1 fruit fly cellular context compared by ENCODE assay signal in the genomic region with DNA sequence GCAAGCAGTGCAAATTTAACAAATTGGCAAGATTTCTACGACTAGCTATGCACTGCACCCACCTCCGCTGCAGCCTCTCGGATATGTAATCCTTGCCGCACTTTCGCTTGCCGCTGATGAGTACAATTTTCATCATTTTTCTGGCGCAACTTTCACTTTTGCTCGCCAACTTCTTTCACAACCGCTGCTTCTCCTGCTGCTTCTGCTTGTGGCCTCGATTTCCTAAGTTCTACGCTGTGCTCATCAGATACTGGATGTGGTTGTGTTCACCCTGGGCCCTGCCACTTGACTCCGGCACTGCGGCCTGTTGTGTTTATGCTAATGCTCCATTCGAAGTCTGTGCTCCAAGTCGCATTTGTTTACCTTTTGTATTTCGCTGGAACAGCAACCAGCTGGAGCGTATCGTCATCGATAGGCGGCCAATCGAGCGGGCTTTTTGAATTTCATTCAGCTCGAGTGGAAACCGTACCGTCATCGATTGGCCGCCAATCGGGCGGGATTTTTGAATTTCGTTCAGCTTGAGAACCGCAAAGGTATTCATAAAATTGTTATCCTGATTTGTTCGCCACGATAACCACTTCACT.
TF ChIP-seq lines count a peak whose summit lies in the region.

A gene (minus strand): TSS at position 357 of the 584 bp plus-strand sequence.

TF ChIP-seq in whole organism, embryonic, 481 proteins besides CTCF, POLR2A, EP300 and RAD21 (continued from another document):
- TF ChIP-seq CG15479 (GFP tag; optimal IDR thresholded peaks at IDR 0.05; lab: Kevin White, UChicago) (no peak), Blimp-1 (GFP tag; optimal IDR thresholded peaks at IDR 0.05; lab: Kevin White, UChicago) (peak; percentile 98), gcm2 (GFP tag; optimal IDR thresholded peaks at IDR 0.05; lab: Kevin White, UChicago) (no peak), Fer3 (tag; optimal IDR thresholded peaks at IDR 0.05; lab: Kevin White, UChicago) (no peak), D19A (tag; optimal IDR thresholded peaks at IDR 0.05; lab: Kevin White, UChicago) (no peak), CG11456 (GFP tag; IDR thresholded peaks at IDR 0.05; lab: Robert Waterston, UW) (no peak), Mes4 (GFP tag; optimal IDR thresholded peaks at IDR 0.05; lab: Kevin White, UChicago) (no peak), CG12071 (GFP tag; optimal IDR thresholded peaks at IDR 0.05; lab: Kevin White, UChicago) (no peak), org-1 (GFP tag; optimal IDR thresholded peaks at IDR 0.05; lab: Kevin White, UChicago) (no peak), CG33213 (GFP tag; optimal IDR thresholded peaks at IDR 0.05; lab: Kevin White, UChicago) (no peak), tin (GFP tag; optimal IDR thresholded peaks at IDR 0.05; lab: Kevin White, UChicago) (no peak), wdn (GFP tag; IDR thresholded peaks at IDR 0.05; lab: Robert Waterston, UW) (no peak), CG2120 (GFP tag; optimal IDR thresholded peaks at IDR 0.05; lab: Kevin White, UChicago) (no peak), D19B (GFP tag; optimal IDR thresholded peaks at IDR 0.05; lab: Kevin White, UChicago) (no peak), CG2199 (GFP tag; IDR thresholded peaks at IDR 0.05; lab: Robert Waterston, UW) (no peak), CG12942 (GFP tag; optimal IDR thresholded peaks at IDR 0.05; lab: Kevin White, UChicago) (no peak), CG10979 (tag; optimal IDR thresholded peaks at IDR 0.05; lab: Kevin White, UChicago) (no peak), croc (GFP tag; conservative IDR thresholded peaks at IDR 0.05; lab: Robert Waterston, UW) (no peak), Six4 (GFP tag; optimal IDR thresholded peaks at IDR 0.05; lab: Kevin White, UChicago) (no peak), CG7357 (GFP tag; IDR thresholded peaks at IDR 0.05; lab: Robert Waterston, UW) (no peak), Hr51 (GFP tag; optimal IDR thresholded peaks at IDR 0.05; lab: Kevin White, UChicago) (no peak), CG7786 (GFP tag; optimal IDR thresholded peaks at IDR 0.05; lab: Kevin White, UChicago) (no peak), Gsc (GFP tag; IDR thresholded peaks at IDR 0.05; lab: Robert Waterston, UW) (no peak), CG10321 (GFP tag; IDR thresholded peaks at IDR 0.05; lab: Robert Waterston, UW) (no peak), bbx (GFP tag; IDR thresholded peaks at IDR 0.05; lab: Robert Waterston, UW; ENCODE audit: partially characterized antibody) (peak; percentile 94), gcm (GFP tag; optimal IDR thresholded peaks at IDR 0.05; lab: Kevin White, UChicago) (no peak), vnd (GFP tag; IDR thresholded peaks at IDR 0.05; lab: Robert Waterston, UW; ENCODE audit: partially characterized antibody) (peak; percentile 91), caup (GFP tag; optimal IDR thresholded peaks at IDR 0.05; lab: Kevin White, UChicago; ENCODE audit: severe bottlenecking) (no peak), Elba2 (GFP tag; optimal IDR thresholded peaks at IDR 0.05; lab: Kevin White, UChicago) (no peak), pb (GFP tag; optimal IDR thresholded peaks at IDR 0.05; lab: Kevin White, UChicago) (no peak), peb (GFP tag; IDR thresholded peaks at IDR 0.05; lab: Robert Waterston, UW) (no peak), CG11696 (GFP tag; IDR thresholded peaks at IDR 0.05; lab: Robert Waterston, UW) (no peak), knrl (GFP tag; IDR thresholded peaks at IDR 0.05; lab: Robert Waterston, UW; ENCODE audit: partially characterized antibody) (peak; percentile 46; the same call in 2 of the 3 replicates), crc (GFP tag; optimal IDR thresholded peaks at IDR 0.05; lab: Kevin White, UChicago) (no peak), ac (GFP tag; optimal IDR thresholded peaks at IDR 0.05; lab: Kevin White, UChicago) (no peak), Scr (GFP tag; IDR thresholded peaks at IDR 0.05; lab: Robert Waterston, UW; ENCODE audit: partially characterized antibody) (peak; percentile 79), Atf6 (GFP tag; IDR thresholded peaks at IDR 0.05; lab: Robert Waterston, UW) (no peak), CG34376 (GFP tag; optimal IDR thresholded peaks at IDR 0.05; lab: Kevin White, UChicago) (no peak), YL-1 (GFP tag; optimal IDR thresholded peaks at IDR 0.05; lab: Kevin White, UChicago) (peak; percentile 26), HLH4C (GFP tag; IDR thresholded peaks at IDR 0.05; lab: Robert Waterston, UW; ENCODE audit: partially characterized antibody) (peak; percentile 97), Dbx (GFP tag; IDR thresholded peaks at IDR 0.05; lab: Robert Waterston, UW) (no peak), CG6813 (GFP tag; optimal IDR thresholded peaks at IDR 0.05; lab: Kevin White, UChicago) (no peak), CG14860 (GFP tag; IDR thresholded peaks at IDR 0.05; lab: Robert Waterston, UW; ENCODE audit: partially characterized antibody) (peak; percentile 92), phol (tag; optimal IDR thresholded peaks at IDR 0.05; lab: Kevin White, UChicago) (no peak), sens-2 (GFP tag; IDR thresholded peaks at IDR 0.05; lab: Robert Waterston, UW) (no peak), eve (GFP tag; optimal IDR thresholded peaks at IDR 0.05; lab: Kevin White, UChicago) (no peak), pita (GFP tag; optimal IDR thresholded peaks at IDR 0.05; lab: Kevin White, UChicago) (no peak), CG14965 (GFP tag; optimal IDR thresholded peaks at IDR 0.05; lab: Kevin White, UChicago; ENCODE audit: borderline replicate concordance) (no peak), Hr39 (optimal IDR thresholded peaks at IDR 0.05; lab: Kevin White, UChicago) (no peak), twi (tag; optimal IDR thresholded peaks at IDR 0.05; lab: Kevin White, UChicago) (no peak), Sox102F (GFP tag; optimal IDR thresholded peaks at IDR 0.05; lab: Kevin White, UChicago) (no peak), Ets65A (GFP tag; lab: Kevin White, UChicago) (no peak), Side (GFP tag; optimal IDR thresholded peaks at IDR 0.05; lab: Kevin White, UChicago) (no peak), CG11560 (tag; IDR thresholded peaks at IDR 0.05; lab: Robert Waterston, UW) (no peak), sqz (GFP tag; optimal IDR thresholded peaks at IDR 0.05; lab: Kevin White, UChicago) (no peak), CG8290 (GFP tag; optimal IDR thresholded peaks at IDR 0.05; lab: Kevin White, UChicago) (no peak), CG8290 (tag; optimal IDR thresholded peaks at IDR 0.05; lab: Kevin White, UChicago) (no peak), maf-S (GFP tag; optimal IDR thresholded peaks at IDR 0.05; lab: Kevin White, UChicago) (no peak), sim (GFP tag; IDR thresholded peaks at IDR 0.05; lab: Robert Waterston, UW) (no peak), CG12659 (GFP tag; optimal IDR thresholded peaks at IDR 0.05; lab: Kevin White, UChicago) (no peak), Lhr (GFP tag; optimal IDR thresholded peaks at IDR 0.05; lab: Kevin White, UChicago) (no peak), gt (GFP tag; IDR thresholded peaks at IDR 0.05; lab: Robert Waterston, UW) (no peak), Ets97D (GFP tag; optimal IDR thresholded peaks at IDR 0.05; lab: Kevin White, UChicago) (no peak), pum (GFP tag; optimal IDR thresholded peaks at IDR 0.05; lab: Kevin White, UChicago) (no peak), zen (tag; optimal IDR thresholded peaks at IDR 0.05; lab: Kevin White, UChicago) (no peak), ato (GFP tag; IDR thresholded peaks at IDR 0.05; lab: Robert Waterston, UW; ENCODE audit: partially characterized antibody) (peak; percentile 98), CG4820 (GFP tag; optimal IDR thresholded peaks at IDR 0.05; lab: Kevin White, UChicago) (no peak), CG8089 (GFP tag; optimal IDR thresholded peaks at IDR 0.05; lab: Kevin White, UChicago) (no peak), tna (GFP tag; IDR thresholded peaks at IDR 0.05; lab: Robert Waterston, UW; ENCODE audit: partially characterized antibody) (peak; percentile 97), esg (GFP tag; conservative IDR thresholded peaks at IDR 0.05; lab: Robert Waterston, UW) (no peak), CG31388 (GFP tag; optimal IDR thresholded peaks at IDR 0.05; lab: Kevin White, UChicago) (no peak), CG1233 (GFP tag; optimal IDR thresholded peaks at IDR 0.05; lab: Kevin White, UChicago) (no peak), chinmo (GFP tag; IDR thresholded peaks at IDR 0.05; lab: Robert Waterston, UW; ENCODE audit: partially characterized antibody) (peak; percentile 92; the same call in 3 of the 4 replicates), ERR (GFP tag; optimal IDR thresholded peaks at IDR 0.05; lab: Kevin White, UChicago) (no peak), CG6272 (GFP tag; IDR thresholded peaks at IDR 0.05; lab: Robert Waterston, UW) (no peak), tll (GFP tag; optimal IDR thresholded peaks at IDR 0.05; lab: Kevin White, UChicago) (no peak), CG17612 (GFP tag; IDR thresholded peaks at IDR 0.05; lab: Robert Waterston, UW) (no peak), H2.0 (GFP tag; IDR thresholded peaks at IDR 0.05; lab: Robert Waterston, UW) (no peak), tx (GFP tag; optimal IDR thresholded peaks at IDR 0.05; lab: Kevin White, UChicago) (no peak), her (GFP tag; optimal IDR thresholded peaks at IDR 0.05; lab: Kevin White, UChicago) (no peak), Med (GFP tag; lab: Kevin White, UChicago) (no peak), corto (GFP tag; optimal IDR thresholded peaks at IDR 0.05; lab: Kevin White, UChicago) (no peak), CG14014 (GFP tag; IDR thresholded peaks at IDR 0.05; lab: Robert Waterston, UW) (no peak), pan (optimal IDR thresholded peaks at IDR 0.05; lab: Kevin White, UChicago) (no peak), pan (GFP tag; optimal IDR thresholded peaks at IDR 0.05 in 1 of 2, IDR thresholded peaks at IDR 0.05 in 1 of 2) (no peak), trem (tag; optimal IDR thresholded peaks at IDR 0.05; lab: Kevin White, UChicago) (peak; percentile 69), hbn (GFP tag; IDR thresholded peaks at IDR 0.05; lab: Robert Waterston, UW; ENCODE audit: partially characterized antibody) (peak; percentile 72), Xrp1 (GFP tag; IDR thresholded peaks at IDR 0.05; lab: Robert Waterston, UW) (no peak), vvl (GFP tag; IDR thresholded peaks at IDR 0.05; lab: Robert Waterston, UW) (peak; percentile 52; the same call in 1 of the 2 replicates), chif (GFP tag; optimal IDR thresholded peaks at IDR 0.05; lab: Kevin White, UChicago) (no peak), CG15073 (GFP tag; optimal IDR thresholded peaks at IDR 0.05; lab: Kevin White, UChicago) (no peak), CG16863 (GFP tag; optimal IDR thresholded peaks at IDR 0.05; lab: Kevin White, UChicago) (no peak), Lpt (GFP tag; optimal IDR thresholded peaks at IDR 0.05; lab: Kevin White, UChicago) (no peak), CG11695 (GFP tag; IDR thresholded peaks at IDR 0.05; lab: Robert Waterston, UW) (no peak), lov (optimal IDR thresholded peaks at IDR 0.05; lab: Kevin White, UChicago) (no peak), lov (GFP tag; IDR thresholded peaks at IDR 0.05; lab: Robert Waterston, UW) (no peak), zfh2 (GFP tag; optimal IDR thresholded peaks at IDR 0.05; lab: Kevin White, UChicago) (no peak)
TF ChIP-seq in whole organism, embryonic: peak in this region for 57.
